Worm (Caenorhabditis elegans): ENCODE measurements around the gene T02G5.7.

T02G5.7 gene

DNA sequence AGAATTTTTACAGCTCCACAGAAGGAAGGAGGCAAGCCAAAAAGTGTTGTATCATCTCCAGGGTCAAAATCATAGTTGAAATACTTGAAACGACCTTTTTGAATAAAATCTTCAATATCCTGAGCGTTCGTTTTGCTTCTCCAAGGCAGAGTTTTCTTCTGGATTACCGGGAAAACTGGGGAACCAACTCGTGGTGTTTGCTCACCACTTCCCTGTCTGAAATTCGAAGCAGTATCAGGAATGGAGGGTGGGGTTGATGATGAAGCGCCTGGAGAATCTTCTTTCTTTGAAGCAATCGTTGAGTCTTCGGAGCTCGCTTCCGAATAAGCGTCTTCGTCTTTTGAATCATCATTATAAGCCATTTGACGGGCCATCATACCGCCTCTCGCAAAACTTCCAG, 27.7 kb downstream of the T02G5.7 start:
- no peak for TF ChIP-seq rnt-1 (tag; optimal IDR thresholded peaks at IDR 0.05)
- no peak for TF ChIP-seq zag-1 (tag; optimal IDR thresholded peaks at IDR 0.05)
- no peak for TF ChIP-seq C16A3.4 (tag; optimal IDR thresholded peaks at IDR 0.05)

DNA sequence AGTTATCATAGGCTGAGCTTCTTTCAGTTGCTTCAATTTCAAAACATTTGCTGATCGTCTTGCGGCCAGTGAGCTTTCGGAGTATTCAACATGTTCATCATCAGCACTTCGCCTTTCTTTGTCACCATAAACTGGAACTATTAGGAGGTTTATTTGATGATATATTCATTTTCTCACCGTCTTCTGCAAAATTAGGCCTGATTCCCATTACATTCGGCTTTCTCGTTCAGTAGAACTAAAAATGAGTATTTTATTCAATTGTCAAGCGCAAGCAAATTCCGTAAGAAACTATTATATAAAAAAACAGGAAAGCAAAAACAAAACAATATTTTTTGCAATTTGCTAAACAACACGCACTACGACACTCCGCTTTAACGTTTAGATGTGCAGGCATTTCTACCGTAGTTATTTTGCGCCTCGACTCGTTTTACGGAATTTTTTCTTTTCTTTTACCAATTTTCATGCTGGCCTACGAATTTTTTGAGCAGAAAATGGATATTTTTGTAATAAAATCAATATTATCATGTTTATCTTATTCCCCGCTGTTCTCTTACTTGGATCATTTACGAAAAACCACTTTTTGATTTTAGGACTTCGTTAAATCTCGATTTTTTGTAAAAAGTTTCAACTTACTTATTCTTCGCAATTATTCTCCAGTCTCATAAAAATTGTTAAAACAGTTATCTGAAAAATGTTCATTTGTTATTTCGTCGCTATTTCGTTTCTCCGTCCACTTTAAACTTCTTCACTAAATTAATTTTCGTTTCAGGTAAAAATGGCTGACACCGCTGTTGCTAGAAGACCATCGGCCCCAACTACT, 29.6 kb downstream of the T02G5.7 start, which contains the start of the genes farl-11 and rpl-33:
Gene farl-11, minus strand, starts transcription at position 242 of the 820 bp plus-strand sequence.
Gene rpl-33, plus strand, starts transcription at position 770 of the 820 bp plus-strand sequence.
- peak; percentile 93 for TF ChIP-seq skn-1 (tag; optimal IDR thresholded peaks at IDR 0.05)
- peak; percentile 85 for TF ChIP-seq fkh-8 (tag; optimal IDR thresholded peaks at IDR 0.05)
- peak; percentile 89 for TF ChIP-seq unc-130 (tag; optimal IDR thresholded peaks at IDR 0.05)
- peak; percentile 34 for TF ChIP-seq pax-3 (tag; optimal IDR thresholded peaks at IDR 0.05)
- peak; percentile 77 for TF ChIP-seq aly-2 (tag; optimal IDR thresholded peaks at IDR 0.05)
- TF ChIP-seq elt-3 (tag; optimal IDR thresholded peaks at IDR 0.05), result peak in 4 of 6 experiments; percentile 14 to 84 (median 61)
- TF ChIP-seq ces-1 (GFP tag; optimal IDR thresholded peaks at IDR 0.05), result no peak
- TF ChIP-seq nhr-77 (tag; optimal IDR thresholded peaks at IDR 0.05), result peak; percentile 80
- peak; percentile 87 for TF ChIP-seq nhr-71 (tag; optimal IDR thresholded peaks at IDR 0.05)
- peak; percentile 76 for TF ChIP-seq swsn-7 (tag; optimal IDR thresholded peaks at IDR 0.05)
- peak; percentile 70 for TF ChIP-seq F16B12.6 (tag; optimal IDR thresholded peaks at IDR 0.05)
- peak; percentile 39 for TF ChIP-seq nhr-11 (tag; optimal IDR thresholded peaks at IDR 0.05)
- no peak for TF ChIP-seq hlh-17 (GFP tag; optimal IDR thresholded peaks at IDR 0.05; ENCODE audit: borderline replicate concordance)
- TF ChIP-seq alr-1 (tag; optimal IDR thresholded peaks at IDR 0.05; ENCODE audit: borderline replicate concordance), result no peak
- peak; percentile 98 to 100 for TF ChIP-seq lsy-2 (tag; optimal IDR thresholded peaks at IDR 0.05)
- TF ChIP-seq grh-1 (GFP tag; IDR thresholded peaks at IDR 0.05), result peak; percentile 53; the same call in 1 of the 2 replicates
- TF ChIP-seq fos-1 (tag; optimal IDR thresholded peaks at IDR 0.05), result peak; percentile 89
- no peak for TF ChIP-seq ztf-4 (tag; optimal IDR thresholded peaks at IDR 0.05)
- TF ChIP-seq hlh-4 (tag; optimal IDR thresholded peaks at IDR 0.05), result no peak
- peak; percentile 68 for TF ChIP-seq unc-86 (tag; optimal IDR thresholded peaks at IDR 0.05)
- no peak for TF ChIP-seq sup-37 (GFP tag; optimal IDR thresholded peaks at IDR 0.05)
- TF ChIP-seq ets-5 (GFP tag; IDR thresholded peaks at IDR 0.05), result no peak
- TF ChIP-seq ceh-88 (GFP tag; IDR thresholded peaks at IDR 0.05), result peak; percentile 26; the same call in 1 of the 2 replicates
- peak; percentile 62 for TF ChIP-seq ama-1 (optimal IDR thresholded peaks at IDR 0.05)
- TF ChIP-seq unc-98 (GFP tag; IDR thresholded peaks at IDR 0.05), result no peak
- no peak for TF ChIP-seq mab-9 (GFP tag; IDR thresholded peaks at IDR 0.05)
- TF ChIP-seq mef-2 (tag; optimal IDR thresholded peaks at IDR 0.05), result no peak
- TF ChIP-seq egl-13 (tag; optimal IDR thresholded peaks at IDR 0.05), result peak; percentile 34
- TF ChIP-seq xbp-1 (tag; optimal IDR thresholded peaks at IDR 0.05), result peak; percentile 81
- no peak for TF ChIP-seq fkh-4 (tag; optimal IDR thresholded peaks at IDR 0.05; ENCODE audit: borderline replicate concordance)
- TF ChIP-seq nhr-85 (tag), result peak; percentile 90
- TF ChIP-seq nhr-28 (tag; optimal IDR thresholded peaks at IDR 0.05), result no peak
- TF ChIP-seq snpc-4 (tag; optimal IDR thresholded peaks at IDR 0.05), result peak; percentile 73
- no peak for TF ChIP-seq unc-62 (GFP tag; optimal IDR thresholded peaks at IDR 0.05)
- TF ChIP-seq vab-15 (tag; optimal IDR thresholded peaks at IDR 0.05), result no peak
- no peak for TF ChIP-seq unc-30 (tag; optimal IDR thresholded peaks at IDR 0.05)
- no peak for TF ChIP-seq zag-1 (tag; optimal IDR thresholded peaks at IDR 0.05)
- TF ChIP-seq nhr-47 (tag; optimal IDR thresholded peaks at IDR 0.05), result peak; percentile 83
- TF ChIP-seq mep-1 (tag; optimal IDR thresholded peaks at IDR 0.05), result peak; percentile 96
- TF ChIP-seq lin-13 (GFP tag; optimal IDR thresholded peaks at IDR 0.05), result peak; percentile 79
- no peak for TF ChIP-seq nhr-12 (tag; optimal IDR thresholded peaks at IDR 0.05)
- peak; percentile 85 for TF ChIP-seq lin-14 (GFP tag; optimal IDR thresholded peaks at IDR 0.05)
- TF ChIP-seq ceh-63 (GFP tag; optimal IDR thresholded peaks at IDR 0.05), result no peak
- TF ChIP-seq isw-1 (GFP tag; IDR thresholded peaks at IDR 0.05), result peak; percentile 80
- peak; percentile 87 for TF ChIP-seq nhr-237 (tag; optimal IDR thresholded peaks at IDR 0.05)
- peak; percentile 58 for TF ChIP-seq lir-3 (tag; optimal IDR thresholded peaks at IDR 0.05; ENCODE audit: poor library complexity)
- TF ChIP-seq C16A3.4 (tag; optimal IDR thresholded peaks at IDR 0.05), result peak; percentile 95
- peak; percentile 77 to 92 (median 80) for TF ChIP-seq ceh-82 (tag; optimal IDR thresholded peaks at IDR 0.05)

Measured in whole organism, L1 larva.